Worm (Caenorhabditis elegans): Measurements from ENCODE around the gene ufd-3.
A peak's percentile ranks its signal among the peaks of the same experiment; 100 is the strongest.

The ufd-3 gene

DNA sequence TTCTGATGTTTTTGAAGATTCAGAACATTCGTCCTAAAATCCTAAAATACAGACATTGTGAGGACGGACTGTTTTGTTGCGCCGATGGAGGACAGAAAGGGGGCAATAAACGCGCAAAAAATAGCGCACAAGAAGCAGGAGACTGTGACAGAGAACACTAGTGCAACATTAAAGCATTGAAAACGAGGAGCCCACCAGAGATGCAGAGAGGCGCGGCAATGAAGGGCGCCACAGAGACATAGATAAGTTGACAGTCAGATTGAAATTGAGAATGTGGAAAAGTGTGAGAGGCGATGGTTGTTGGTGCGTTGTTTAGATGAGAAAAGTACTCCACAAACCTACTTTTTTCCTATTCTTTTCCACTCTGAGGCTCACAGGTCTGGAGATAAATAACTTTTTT, 34.4 kb downstream of the ufd-3 start, which contains the start of gene aakg-5 (continued):
- TF ChIP-seq nhr-90 (tag; optimal IDR thresholded peaks at IDR 0.05; ENCODE audit: poor library complexity) (peak; percentile 85), nhr-28 (tag; optimal IDR thresholded peaks at IDR 0.05) (no peak), zag-1 (tag; optimal IDR thresholded peaks at IDR 0.05) (no peak), pag-3 (tag; optimal IDR thresholded peaks at IDR 0.05; ENCODE audit: borderline replicate concordance, insufficient read depth) (no peak), C16A3.4 (tag; optimal IDR thresholded peaks at IDR 0.05) (peak; percentile 56), elt-2 (tag; optimal IDR thresholded peaks at IDR 0.05) (peak; percentile 80), pax-3 (tag; optimal IDR thresholded peaks at IDR 0.05) (peak; percentile 21), nhr-237 (tag; optimal IDR thresholded peaks at IDR 0.05) (peak; percentile 45), aha-1 (tag; optimal IDR thresholded peaks at IDR 0.05) (no peak), tlp-1 (tag; optimal IDR thresholded peaks at IDR 0.05) (no peak), unc-98 (GFP tag; IDR thresholded peaks at IDR 0.05) (no peak), sptf-1 (tag; optimal IDR thresholded peaks at IDR 0.05) (no peak), lin-35 (GFP tag; optimal IDR thresholded peaks at IDR 0.05) (peak; percentile 72 to 88), dpl-1 (GFP tag; optimal IDR thresholded peaks at IDR 0.05) (peak; percentile 59 to 66 (median 62)), snpc-4 (tag; optimal IDR thresholded peaks at IDR 0.05) (peak; percentile 41), nhr-77 (tag; optimal IDR thresholded peaks at IDR 0.05) (peak; percentile 90), egl-13 (tag; optimal IDR thresholded peaks at IDR 0.05) (no peak), nhr-85 (tag) (peak; percentile 99), efl-3 (GFP tag; optimal IDR thresholded peaks at IDR 0.05) (no peak), vab-15 (tag; optimal IDR thresholded peaks at IDR 0.05) (no peak), hlh-17 (GFP tag; optimal IDR thresholded peaks at IDR 0.05; ENCODE audit: borderline replicate concordance) (no peak), aly-2 (tag; optimal IDR thresholded peaks at IDR 0.05) (no peak), ama-1 (optimal IDR thresholded peaks at IDR 0.05) (peak; percentile 17), irx-1 (tag; optimal IDR thresholded peaks at IDR 0.05) (peak; percentile 66), fkh-4 (tag; optimal IDR thresholded peaks at IDR 0.05; ENCODE audit: borderline replicate concordance) (no peak), ces-1 (GFP tag; optimal IDR thresholded peaks at IDR 0.05) (no peak), nhr-84 (tag; optimal IDR thresholded peaks at IDR 0.05) (no peak), ceh-63 (GFP tag; optimal IDR thresholded peaks at IDR 0.05) (no peak), ceh-82 (tag; optimal IDR thresholded peaks at IDR 0.05) (peak; percentile 59 to 74 (median 72)), mab-9 (GFP tag; IDR thresholded peaks at IDR 0.05) (0 out of 2 replicates have a peak, but pooled peaks have one; percentile 57), mef-2 (tag; optimal IDR thresholded peaks at IDR 0.05) (no peak), nhr-20 (tag; optimal IDR thresholded peaks at IDR 0.05) (peak; percentile 94), unc-30 (tag; optimal IDR thresholded peaks at IDR 0.05) (no peak), nhr-11 (tag; optimal IDR thresholded peaks at IDR 0.05) (peak; percentile 79), unc-62 (GFP tag; optimal IDR thresholded peaks at IDR 0.05) (no peak), isw-1 (GFP tag; IDR thresholded peaks at IDR 0.05) (0 out of 2 replicates have a peak, but pooled peaks have one; percentile 28), pqm-1 (tag; optimal IDR thresholded peaks at IDR 0.05) (no peak), fkh-8 (tag; optimal IDR thresholded peaks at IDR 0.05) (peak; percentile 57), elt-3 (tag; optimal IDR thresholded peaks at IDR 0.05) (peak in 5 of 6 experiments; percentile 36 to 86 (median 56)), hlh-4 (tag; optimal IDR thresholded peaks at IDR 0.05) (no peak)

DNA sequence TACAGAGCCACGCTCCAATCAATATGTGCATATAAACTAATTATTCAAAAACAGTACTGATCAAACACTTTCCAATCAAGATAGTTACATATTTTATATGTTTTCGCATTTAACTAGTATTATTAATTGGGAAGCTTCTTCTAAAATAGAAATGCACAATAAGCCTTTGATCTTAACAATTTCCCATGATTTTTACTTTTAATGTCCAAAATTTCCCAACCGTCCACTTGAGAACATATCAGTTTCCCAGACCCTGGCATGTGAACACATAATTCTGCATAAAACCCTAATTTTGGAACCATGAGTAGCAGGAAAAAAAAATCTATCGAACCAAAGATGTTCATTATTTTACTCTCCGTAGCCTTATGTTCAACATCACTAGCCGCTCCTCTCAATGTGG, 35.9 kb downstream of the ufd-3 start, which contains the start of gene R53.8:
R53.8 (plus strand) TSS at position 301 of the 400 bp plus-strand sequence.
- TF ChIP-seq lir-3 (tag; optimal IDR thresholded peaks at IDR 0.05; ENCODE audit: poor library complexity) = no peak
- TF ChIP-seq ceh-82 (tag; optimal IDR thresholded peaks at IDR 0.05) = no peak
- no peak for TF ChIP-seq skn-1 (tag; optimal IDR thresholded peaks at IDR 0.05)
- TF ChIP-seq ceh-8 (GFP tag; optimal IDR thresholded peaks at IDR 0.05) = no peak
- TF ChIP-seq efl-3 (GFP tag; optimal IDR thresholded peaks at IDR 0.05) = no peak
- TF ChIP-seq sptf-1 (tag; optimal IDR thresholded peaks at IDR 0.05) = no peak
- no peak for TF ChIP-seq zip-4 (GFP tag; optimal IDR thresholded peaks at IDR 0.05)
